Worm (Caenorhabditis elegans): ENCODE measurements around the gene vps-29.

DNA sequence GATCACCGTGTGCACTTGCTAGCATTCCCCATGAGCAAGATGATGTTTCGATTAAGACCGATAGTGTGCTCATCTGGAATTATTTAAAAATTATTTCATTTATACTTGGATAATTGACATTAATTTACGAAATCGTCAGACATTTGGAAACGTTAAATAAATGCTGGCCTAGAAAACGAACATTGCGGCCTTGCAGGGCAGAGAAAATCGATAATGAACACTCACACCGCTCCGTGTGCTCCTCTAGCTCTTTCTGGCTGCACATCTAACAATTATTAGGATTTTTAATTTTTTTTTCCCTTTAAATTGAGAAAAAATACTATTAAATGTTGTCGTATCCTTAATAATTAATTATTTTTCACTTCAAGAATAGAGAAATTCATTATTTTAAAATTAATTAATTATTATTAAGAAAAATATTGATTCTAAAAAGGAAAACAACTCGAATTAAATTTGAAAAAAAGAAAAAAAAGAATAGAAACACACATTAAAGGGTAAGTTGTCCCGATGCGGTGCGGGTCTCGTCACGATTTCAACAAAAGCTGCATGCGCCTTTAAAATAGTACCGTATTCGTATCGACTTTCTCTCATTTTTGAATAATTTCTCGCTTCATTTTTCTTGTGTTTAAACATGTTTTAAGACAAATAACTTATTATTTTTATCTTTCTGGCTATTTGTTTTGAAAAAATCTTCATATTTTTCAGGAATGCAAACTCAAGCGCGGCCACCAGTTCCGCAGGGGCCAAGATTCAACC lies 7.4 kb upstream of the vps-29 start, which contains the start of the genes gtf-2H3 and ham-3:
- TF ChIP-seq blmp-1 (tag; optimal IDR thresholded peaks at IDR 0.05) (no peak), sem-2 (GFP tag; optimal IDR thresholded peaks at IDR 0.05) (no peak), mls-2 (tag; optimal IDR thresholded peaks at IDR 0.05) (no peak), nhr-12 (tag; optimal IDR thresholded peaks at IDR 0.05) (no peak), snpc-4 (tag; optimal IDR thresholded peaks at IDR 0.05) (no peak), mab-5 (tag; optimal IDR thresholded peaks at IDR 0.05) (no peak), ztf-11 (tag; optimal IDR thresholded peaks at IDR 0.05) (no peak), nhr-237 (tag; optimal IDR thresholded peaks at IDR 0.05) (no peak), lsy-2 (tag; optimal IDR thresholded peaks at IDR 0.05) (no peak), bed-3 (GFP tag; optimal IDR thresholded peaks at IDR 0.05) (no peak), ces-1 (GFP tag; optimal IDR thresholded peaks at IDR 0.05) (peak; percentile 47)
